Worm (Caenorhabditis elegans) whole organism, L4 larva: Measurements from ENCODE around the gene F29C4.4.

Source experiments
- F44E2.7 ChIP-seq: fragments of 200-800 bp; sonication (Bioruptor generic); IDR thresholded peaks from 2 replicates; pipeline ENCODE4 v2.1.2; 2022; ENCODE audit warnings: missing genetic modification characterization, missing compliant biosample characterization
- R02D3.7 ChIP-seq: fragments of 150-350 bp; sonication (generic microtip); optimal IDR thresholded peaks from 3 replicates; lab custom pipeline; 2014; ENCODE audit warnings: missing biosample characterization, missing genetic modification characterization
- aha-1 ChIP-seq: fragments of 150-350 bp; peaks from one replicate; lab custom pipeline; 2014; ENCODE audit warnings: missing biosample characterization, missing genetic modification characterization
- ceh-32 ChIP-seq: sonication (generic microtip); optimal IDR thresholded peaks from 2 replicates; lab custom pipeline; 2016; ENCODE audit warnings: mild to moderate bottlenecking, missing genetic modification characterization, missing compliant biosample characterization; ENCODE audit not compliant: poor library complexity
- dmd-9 ChIP-seq: fragments of 200-800 bp; sonication (Bioruptor generic); IDR thresholded peaks from 2 replicates; pipeline ENCODE4 v1.3.6; 2022; ENCODE audit warnings: missing genetic modification reagents, missing genetic modification characterization, missing compliant biosample characterization
- dve-1 ChIP-seq: sonication (generic microtip); optimal IDR thresholded peaks from 2 replicates; lab custom pipeline; 2017; ENCODE audit warnings: antibody characterized with exemption, mild to moderate bottlenecking, missing genetic modification characterization, missing compliant biosample characterization; ENCODE audit not compliant: insufficient read depth
- hlh-30 ChIP-seq: sonication (generic microtip); optimal IDR thresholded peaks from 2 replicates; lab custom pipeline; 2017; ENCODE audit warnings: antibody characterized with exemption, mild to moderate bottlenecking, missing genetic modification characterization, missing compliant biosample characterization; ENCODE audit not compliant: insufficient read depth
- jun-1 ChIP-seq: fragments of 150-350 bp; optimal IDR thresholded peaks from 2 replicates; lab custom pipeline; 2014; ENCODE audit warnings: missing biosample characterization, missing genetic modification reagents, missing genetic modification characterization
- madf-9 ChIP-seq: fragments of 200-800 bp; sonication (Bioruptor generic); conservative IDR thresholded peaks from 2 replicates; pipeline ENCODE4 v1.3.6; 2022; ENCODE audit warnings: missing genetic modification reagents, missing genetic modification characterization, missing compliant biosample characterization
- nhr-111 ChIP-seq: fragments of 200-800 bp; sonication (Bioruptor generic); optimal IDR thresholded peaks from 2 replicates; lab custom pipeline; 2018; ENCODE audit warnings: mild to moderate bottlenecking, missing genetic modification characterization, missing compliant biosample characterization
- nhr-28 ChIP-seq: fragments of 150-350 bp; optimal IDR thresholded peaks from 2 replicates; lab custom pipeline; 2014; ENCODE audit warnings: missing biosample characterization, missing genetic modification characterization
- vab-7 ChIP-seq: fragments of 200-800 bp; sonication (Bioruptor generic); IDR thresholded peaks from 2 replicates; pipeline ENCODE4 v1.3.6; 2022; ENCODE audit warnings: missing genetic modification reagents, missing genetic modification characterization, missing compliant biosample characterization

- TF ChIP-seq vab-7 (GFP tag; lab: Robert Waterston, UW): no peak
- TF ChIP-seq dmd-9 (GFP tag; lab: Robert Waterston, UW): no peak
- no peak for TF ChIP-seq hlh-30 (tag; lab: Kevin White, UChicago)
- TF ChIP-seq jun-1 (tag; lab: Kevin White, UChicago): no peak
- TF ChIP-seq ceh-32 (tag; lab: Kevin White, UChicago): no peak
- no peak for TF ChIP-seq F44E2.7 (GFP tag; lab: Robert Waterston, UW)
- TF ChIP-seq aha-1 (tag; lab: Kevin White, UChicago): no peak
- no peak for TF ChIP-seq madf-9 (GFP tag; lab: Robert Waterston, UW)
- no peak for TF ChIP-seq nhr-28 (tag; lab: Kevin White, UChicago)
- TF ChIP-seq nhr-111 (GFP tag; lab: Kevin White, UChicago): no peak
- TF ChIP-seq dve-1: no peak
- TF ChIP-seq R02D3.7 (tag; lab: Kevin White, UChicago): no peak
These were observed 34.1 kb upstream of the F29C4.4 start for ce11 chrIV:77421-77820.
